Worm (Caenorhabditis elegans): ENCODE measurements around the gene dmd-7.

DNA sequence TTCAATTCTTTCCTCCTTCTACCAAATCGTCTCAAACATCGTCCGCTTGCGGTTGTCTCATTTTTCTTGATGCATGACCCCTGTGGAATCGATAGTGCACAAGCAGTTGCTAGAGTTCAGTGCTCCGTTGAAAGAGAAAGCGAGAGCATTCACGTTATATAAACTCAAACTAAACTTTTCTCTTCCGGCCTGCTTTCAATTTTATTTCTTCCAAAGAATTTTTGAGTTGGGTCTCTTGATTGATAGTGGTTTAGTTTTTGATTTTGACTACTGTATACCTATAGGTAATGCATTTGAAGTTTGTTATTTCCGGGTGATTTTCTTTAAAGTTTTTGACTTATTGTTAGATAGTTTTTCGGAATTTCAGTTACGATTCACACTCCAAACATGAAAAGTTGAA lies 34.2 kb upstream of the dmd-7 start:
- TF ChIP-seq him-1 (tag; optimal IDR thresholded peaks at IDR 0.05): no peak
- no peak for TF ChIP-seq W03F9.2 (tag; optimal IDR thresholded peaks at IDR 0.05)
